Fruit fly (Drosophila melanogaster) whole organism, prepupa: Measurements from ENCODE around the gene CG7017.

ENCODE experiments used
- Blimp-1 ChIP-seq: fragments of 200-800 bp; sonication (Bioruptor generic); optimal IDR thresholded peaks from 3 replicates; lab custom pipeline; 2017; ENCODE audit warnings: missing biosample characterization, missing genetic modification characterization, mild to moderate bottlenecking, moderate library complexity, missing genetic modification reagents
- CG10631 ChIP-seq: fragments of 200-800 bp; sonication (Bioruptor generic); optimal IDR thresholded peaks from 2 replicates; lab custom pipeline; 2016; ENCODE audit warnings: missing biosample characterization, missing genetic modification characterization
- CG10669 ChIP-seq: fragments of 200-800 bp; sonication (Bioruptor generic); optimal IDR thresholded peaks from 3 replicates; lab custom pipeline; 2018; ENCODE audit warnings: missing biosample characterization, mild to moderate bottlenecking, missing genetic modification characterization, moderate library complexity
- CG11902 ChIP-seq: fragments of 200-800 bp; sonication (Bioruptor generic); optimal IDR thresholded peaks from 3 replicates; lab custom pipeline; 2016; ENCODE audit warnings: missing biosample characterization, missing genetic modification characterization
- CG31627 ChIP-seq: fragments of 200-800 bp; sonication (Bioruptor generic); optimal IDR thresholded peaks from 3 replicates; lab custom pipeline; 2016; ENCODE audit warnings: missing biosample characterization, missing genetic modification characterization
- CG34406 ChIP-seq: fragments of 200-800 bp; sonication (Bioruptor generic); optimal IDR thresholded peaks from 3 replicates; lab custom pipeline; 2016; ENCODE audit warnings: missing biosample characterization, missing genetic modification characterization
- CG3919 ChIP-seq: fragments of 200-800 bp; sonication (Bioruptor generic); optimal IDR thresholded peaks from 3 replicates; lab custom pipeline; 2016; ENCODE audit warnings: missing biosample characterization, missing genetic modification characterization
- CG4318 ChIP-seq: fragments of 200-800 bp; sonication (Bioruptor generic); optimal IDR thresholded peaks from 3 replicates; lab custom pipeline; 2017; ENCODE audit warnings: missing biosample characterization, mild to moderate bottlenecking, missing genetic modification characterization
- CG6163 ChIP-seq: fragments of 200-800 bp; sonication (Bioruptor generic); IDR thresholded peaks from 3 replicates; pipeline ENCODE4 v1.3.6; 2022; ENCODE audit warnings: missing biosample characterization, missing genetic modification characterization
- CG6276 ChIP-seq: fragments of 200-800 bp; sonication (Bioruptor generic); optimal IDR thresholded peaks from 2 replicates; lab custom pipeline; 2017; ENCODE audit warnings: missing biosample characterization, mild to moderate bottlenecking, missing genetic modification characterization
- CG6792 ChIP-seq: fragments of 200-800 bp; sonication (Bioruptor generic); optimal IDR thresholded peaks from 3 replicates; lab custom pipeline; 2016; ENCODE audit warnings: missing biosample characterization, missing genetic modification characterization
- CG6808 ChIP-seq: fragments of 200-800 bp; sonication (Bioruptor generic); optimal IDR thresholded peaks from 3 replicates; lab custom pipeline; 2017; ENCODE audit warnings: missing biosample characterization, missing genetic modification characterization, mild to moderate bottlenecking, moderate library complexity, missing genetic modification reagents
- CG7368 ChIP-seq: fragments of 200-800 bp; sonication (Bioruptor generic); optimal IDR thresholded peaks from 3 replicates; lab custom pipeline; 2016; ENCODE audit warnings: missing biosample characterization, missing genetic modification characterization
- CG8119 ChIP-seq: fragments of 200-800 bp; sonication (Bioruptor generic); IDR thresholded peaks from 3 replicates; pipeline ENCODE4 v1.3.6; 2022; ENCODE audit warnings: missing biosample characterization, missing genetic modification characterization
- CG9139 ChIP-seq: fragments of 200-800 bp; sonication (Bioruptor generic); optimal IDR thresholded peaks from 3 replicates; lab custom pipeline; 2017; ENCODE audit warnings: missing biosample characterization, mild to moderate bottlenecking, missing genetic modification characterization
- Eip75B ChIP-seq: fragments of 200-800 bp; sonication (Bioruptor generic); optimal IDR thresholded peaks from 3 replicates; lab custom pipeline; 2016; ENCODE audit warnings: missing biosample characterization, missing genetic modification characterization
- Eip78C ChIP-seq: fragments of 200-800 bp; sonication (Bioruptor generic); peaks from one replicate; lab custom pipeline; 2016; ENCODE audit warnings: missing biosample characterization, missing genetic modification characterization
- Ets21C ChIP-seq: fragments of 200-800 bp; sonication (Bioruptor generic); optimal IDR thresholded peaks from 3 replicates; lab custom pipeline; 2016; ENCODE audit warnings: missing biosample characterization, missing genetic modification characterization
- Ets96B ChIP-seq: fragments of 200-800 bp; optimal IDR thresholded peaks from 2 replicates; lab custom pipeline; 2019; ENCODE audit warnings: missing biosample characterization, mild to moderate bottlenecking, missing genetic modification characterization, moderate library complexity
- Gug ChIP-seq: fragments of 200-800 bp; sonication (Bioruptor generic); IDR thresholded peaks from 2 replicates; pipeline ENCODE4 v1.3.6; 2022; ENCODE audit warnings: missing biosample characterization, missing genetic modification characterization
- Hr4 ChIP-seq: fragments of 200-800 bp; sonication (Bioruptor generic); optimal IDR thresholded peaks from 3 replicates; lab custom pipeline; 2016; ENCODE audit warnings: missing biosample characterization, missing genetic modification characterization
- Lpt ChIP-seq: fragments of 200-800 bp; sonication (Bioruptor generic); optimal IDR thresholded peaks from 3 replicates; lab custom pipeline; 2016; ENCODE audit warnings: missing biosample characterization, missing genetic modification characterization
- Met ChIP-seq: fragments of 200-800 bp; sonication (Bioruptor generic); optimal IDR thresholded peaks from 3 replicates; lab custom pipeline; 2016; ENCODE audit warnings: missing biosample characterization, missing genetic modification characterization
- Smox ChIP-seq: fragments of 200-800 bp; sonication (Bioruptor generic); optimal IDR thresholded peaks from 3 replicates; lab custom pipeline; 2016; ENCODE audit warnings: missing biosample characterization, missing genetic modification characterization
- Sox102F ChIP-seq: fragments of 200-800 bp; sonication (Bioruptor generic); optimal IDR thresholded peaks from 2 replicates; lab custom pipeline; 2016; ENCODE audit warnings: missing biosample characterization, mild to moderate bottlenecking, missing genetic modification characterization
- Sox14 ChIP-seq: fragments of 200-800 bp; sonication (Bioruptor generic); optimal IDR thresholded peaks from 3 replicates; lab custom pipeline; 2016; ENCODE audit warnings: missing biosample characterization, missing genetic modification characterization
- Sox15 ChIP-seq: fragments of 200-800 bp; sonication (Bioruptor generic); optimal IDR thresholded peaks from 3 replicates; lab custom pipeline; 2016; ENCODE audit warnings: missing biosample characterization, missing genetic modification characterization
- achi ChIP-seq: fragments of 200-800 bp; sonication (Bioruptor generic); optimal IDR thresholded peaks from 3 replicates; lab custom pipeline; 2016; ENCODE audit warnings: missing biosample characterization, missing genetic modification characterization
- acj6 ChIP-seq: fragments of 200-800 bp; sonication (Bioruptor generic); optimal IDR thresholded peaks from 3 replicates; lab custom pipeline; 2016; ENCODE audit warnings: missing biosample characterization, missing genetic modification characterization
- dac ChIP-seq: fragments of 200-800 bp; sonication (Bioruptor generic); optimal IDR thresholded peaks from 2 replicates; lab custom pipeline; 2017; ENCODE audit warnings: missing biosample characterization, mild to moderate bottlenecking, missing genetic modification characterization
- dsx ChIP-seq: fragments of 200-800 bp; optimal IDR thresholded peaks from 3 replicates; lab custom pipeline; 2019; ENCODE audit warnings: missing biosample characterization, mild to moderate bottlenecking, missing genetic modification characterization, moderate library complexity; ENCODE audit not compliant: poor library complexity, severe bottlenecking
- eg ChIP-seq: fragments of 200-800 bp; sonication (Bioruptor generic); IDR thresholded peaks from 3 replicates; pipeline ENCODE4 v1.3.6; 2022; ENCODE audit warnings: missing biosample characterization, missing genetic modification characterization
- esn ChIP-seq: fragments of 200-800 bp; sonication (Bioruptor generic); optimal IDR thresholded peaks from 2 replicates; lab custom pipeline; 2016; ENCODE audit warnings: missing biosample characterization, mild to moderate bottlenecking, missing genetic modification characterization, moderate library complexity
- fd59A ChIP-seq: fragments of 200-800 bp; sonication (Bioruptor generic); optimal IDR thresholded peaks from 2 replicates; lab custom pipeline; 2017; ENCODE audit warnings: missing biosample characterization, mild to moderate bottlenecking, missing genetic modification characterization, missing genetic modification reagents
- fd85E ChIP-seq: fragments of 200-800 bp; sonication (Bioruptor generic); optimal IDR thresholded peaks from 3 replicates; lab custom pipeline; 2016; ENCODE audit warnings: missing biosample characterization, missing genetic modification characterization
- lz ChIP-seq: fragments of 200-800 bp; sonication (Bioruptor generic); optimal IDR thresholded peaks from 3 replicates; lab custom pipeline; 2016; ENCODE audit warnings: missing biosample characterization, missing genetic modification characterization
- net ChIP-seq: fragments of 200-800 bp; sonication (Bioruptor generic); optimal IDR thresholded peaks from 3 replicates; lab custom pipeline; 2016; ENCODE audit warnings: missing biosample characterization, missing genetic modification characterization
- pdm3 ChIP-seq: fragments of 200-800 bp; sonication (Bioruptor generic); optimal IDR thresholded peaks from 3 replicates; lab custom pipeline; 2016; ENCODE audit warnings: missing biosample characterization, missing genetic modification characterization
- spab ChIP-seq: fragments of 200-800 bp; sonication (Bioruptor generic); optimal IDR thresholded peaks from 2 replicates; lab custom pipeline; 2017; ENCODE audit warnings: missing biosample characterization, mild to moderate bottlenecking, missing genetic modification characterization, missing genetic modification reagents
- svp ChIP-seq: fragments of 200-800 bp; sonication (Bioruptor generic); peaks from one replicate; lab custom pipeline; 2016; ENCODE audit warnings: missing biosample characterization, missing genetic modification characterization
- topi ChIP-seq: fragments of 200-800 bp; sonication (Bioruptor generic); optimal IDR thresholded peaks from 3 replicates; lab custom pipeline; 2016; ENCODE audit warnings: missing biosample characterization, missing genetic modification characterization
- vri ChIP-seq: fragments of 200-800 bp; sonication (Bioruptor generic); optimal IDR thresholded peaks from 3 replicates; lab custom pipeline; 2016; ENCODE audit warnings: missing biosample characterization, mild to moderate bottlenecking, missing genetic modification characterization

Gene CG7017

DNA sequence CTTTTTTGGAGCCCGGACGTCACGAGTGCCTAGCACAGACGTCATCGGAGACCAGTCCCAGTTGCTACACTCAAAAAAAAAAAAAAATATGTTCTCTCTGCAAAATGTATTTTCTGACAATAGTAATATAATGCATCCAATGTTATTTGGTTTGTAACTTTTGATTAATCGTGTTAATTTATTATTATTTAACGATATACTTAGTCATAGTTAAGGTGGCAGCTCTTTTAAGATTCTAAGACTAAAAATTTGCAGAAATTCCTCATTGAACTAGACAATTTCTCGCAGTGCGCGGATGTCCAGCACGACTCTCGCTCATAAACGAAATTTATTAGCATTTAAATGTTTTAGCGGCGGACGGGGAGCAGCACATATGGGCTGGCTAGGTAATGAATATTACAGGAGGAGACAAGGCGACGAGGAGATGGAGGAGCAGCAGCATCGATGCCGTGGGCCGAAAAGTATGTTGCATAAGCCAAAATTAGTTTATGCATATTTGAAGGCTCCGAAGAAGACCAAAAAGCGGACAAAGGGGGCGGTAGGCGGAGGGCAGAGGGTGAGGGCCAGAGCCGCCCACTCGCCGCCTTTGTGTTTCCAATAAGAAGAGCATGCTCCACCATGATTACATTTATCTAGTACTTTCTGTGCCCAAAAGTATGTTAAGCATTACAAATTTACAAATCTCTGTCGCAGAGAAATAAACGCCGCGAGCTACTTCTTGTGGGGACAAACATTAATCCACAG is 28.4 kb downstream of the CG7017 start (continued):
- TF ChIP-seq CG8119 (peak; percentile 84), spab (peak; percentile 60), fd59A (peak; percentile 67), Gug (GFP tag; lab: Robert Waterston, UW) (no peak; the same call in 1 of the 2 replicates), pdm3 (GFP tag; lab: Kevin White, UChicago) (peak; percentile 80), vri (GFP tag; lab: Kevin White, UChicago) (peak; percentile 34), net (GFP tag; lab: Kevin White, UChicago) (peak; percentile 73), Eip75B (peak; percentile 61), acj6 (GFP tag; lab: Kevin White, UChicago) (peak; percentile 79), CG6792 (GFP tag; lab: Kevin White, UChicago) (peak; percentile 54), esn (GFP tag; lab: Kevin White, UChicago) (peak; percentile 69), fd85E (GFP tag; lab: Kevin White, UChicago) (no peak), CG6276 (peak; percentile 49), CG6808 (GFP tag; lab: Kevin White, UChicago) (peak; percentile 61), Sox15 (GFP tag; lab: Kevin White, UChicago) (peak; percentile 46), Ets96B (tag; lab: Kevin White, UChicago) (peak; percentile 68), CG10631 (peak; percentile 70), CG31627 (peak; percentile 68), Blimp-1 (GFP tag; lab: Kevin White, UChicago) (no peak), CG4318 (GFP tag; lab: Kevin White, UChicago) (peak; percentile 64), Sox102F (GFP tag; lab: Kevin White, UChicago) (peak; percentile 63), Eip78C (GFP tag; lab: Kevin White, UChicago) (peak; percentile 89)

DNA sequence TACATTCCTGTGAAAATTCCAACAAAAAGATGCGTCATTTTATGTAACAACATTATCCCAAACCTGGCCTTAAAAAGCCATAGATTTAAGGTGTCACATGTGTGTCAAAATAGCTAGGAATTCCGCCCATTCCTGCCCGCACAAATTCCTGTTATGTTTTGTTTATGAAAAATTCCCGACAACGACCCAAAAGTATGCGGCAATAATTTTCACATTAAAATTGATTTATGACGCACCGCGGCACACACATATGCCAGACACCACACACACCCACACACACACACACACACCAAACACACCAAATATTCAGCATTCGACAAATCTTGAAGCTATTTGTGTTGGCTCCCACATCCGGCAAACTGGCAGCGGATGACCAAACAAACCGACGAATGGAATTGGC is 29.1 kb downstream of the CG7017 start:
- TF ChIP-seq pdm3 (GFP tag; lab: Kevin White, UChicago) (no peak), CG34406 (no peak), svp (no peak), esn (GFP tag; lab: Kevin White, UChicago) (no peak)
- TF ChIP-seq, all 60 proteins: peak for 0

DNA sequence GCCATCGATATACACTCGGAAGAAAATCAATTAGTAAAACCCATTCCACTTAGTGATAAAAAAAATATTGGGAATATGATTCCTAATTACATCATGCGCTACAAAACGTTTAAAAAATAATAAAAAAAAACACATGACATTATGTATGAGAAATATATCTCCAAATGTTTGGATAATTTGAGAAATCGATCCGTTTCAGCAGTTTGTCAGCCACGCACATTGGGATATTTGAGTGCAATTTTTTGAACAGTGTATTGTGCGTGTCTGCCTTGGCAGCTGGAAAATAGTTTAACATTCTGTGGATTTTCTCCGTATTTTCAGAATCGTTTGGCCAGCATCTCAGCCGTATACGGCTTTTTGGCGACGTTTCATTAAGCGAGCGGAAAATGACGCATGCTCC is 33.8 kb downstream of the CG7017 start:
- TF ChIP-seq esn (GFP tag; lab: Kevin White, UChicago) (no peak), Gug (GFP tag; lab: Robert Waterston, UW) (no peak), Lpt (GFP tag; lab: Kevin White, UChicago) (no peak), eg (GFP tag; lab: Robert Waterston, UW) (no peak)

DNA sequence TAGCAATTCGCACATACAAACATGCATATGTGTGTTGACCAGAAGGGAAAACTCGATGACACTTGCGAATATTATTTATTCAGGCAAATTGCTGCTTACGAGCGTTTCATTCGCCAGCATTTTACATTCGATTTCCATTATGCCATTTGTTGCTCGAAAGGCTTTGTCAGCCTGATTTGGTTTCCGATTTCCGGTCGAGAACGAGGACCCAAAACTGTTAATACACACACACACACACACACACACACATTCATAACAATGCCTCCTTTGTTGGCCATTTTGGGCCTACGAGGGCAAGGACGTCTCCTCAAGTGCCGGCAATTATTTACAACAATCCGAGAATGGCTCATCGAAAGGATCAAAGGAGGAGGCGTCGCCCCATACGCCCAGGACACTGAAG is 34.2 kb downstream of the CG7017 start:
- TF ChIP-seq fd85E (GFP tag; lab: Kevin White, UChicago), result no peak
- TF ChIP-seq, all 60 proteins: peak for 0

DNA sequence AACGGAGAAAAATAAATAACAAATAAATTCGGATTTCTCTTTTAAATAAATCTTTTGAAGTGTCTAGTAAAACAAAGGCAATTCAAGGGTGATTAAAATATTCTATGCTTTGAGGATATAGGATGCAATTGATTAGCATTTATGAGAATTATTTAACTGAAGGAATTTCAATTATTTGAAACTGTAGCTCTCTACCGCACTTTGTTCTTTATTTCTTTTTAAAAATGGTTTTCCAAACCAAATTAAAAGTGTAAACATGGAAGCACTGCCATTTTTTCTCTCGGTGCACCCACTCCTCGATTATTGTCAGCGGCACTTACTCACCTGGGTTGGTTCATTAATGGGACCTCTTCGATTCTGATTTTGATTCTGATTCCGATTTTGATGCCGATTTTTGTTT is 43.8 kb downstream of the CG7017 start:
- TF ChIP-seq dsx (GFP tag; lab: Kevin White, UChicago) (no peak), Ets21C (peak; percentile 22), eg (GFP tag; lab: Robert Waterston, UW) (no peak), CG11902 (GFP tag; lab: Kevin White, UChicago) (no peak), CG6808 (GFP tag; lab: Kevin White, UChicago) (peak; percentile 31), topi (GFP tag; lab: Kevin White, UChicago) (peak; percentile 46), CG6163 (no peak), Smox (GFP tag; lab: Kevin White, UChicago) (peak; percentile 55), CG10631 (peak; percentile 39), Hr4 (GFP tag; lab: Kevin White, UChicago) (no peak), Sox14 (peak; percentile 34), Met (GFP tag; lab: Kevin White, UChicago) (peak; percentile 63), CG9139 (GFP tag; lab: Kevin White, UChicago) (no peak), achi (GFP tag; lab: Kevin White, UChicago) (no peak), CG10669 (GFP tag; lab: Kevin White, UChicago) (peak; percentile 37), Eip75B (peak; percentile 35), acj6 (GFP tag; lab: Kevin White, UChicago) (peak; percentile 25), Blimp-1 (GFP tag; lab: Kevin White, UChicago) (no peak), Gug (GFP tag; lab: Robert Waterston, UW) (no peak), pdm3 (GFP tag; lab: Kevin White, UChicago) (peak; percentile 10), CG3919 (peak; percentile 32), CG7368 (GFP tag; lab: Kevin White, UChicago) (no peak), CG6276 (no peak), Sox102F (GFP tag; lab: Kevin White, UChicago) (peak; percentile 42), lz (GFP tag; lab: Kevin White, UChicago) (peak; percentile 43), dac (GFP tag; lab: Kevin White, UChicago) (no peak)
